Worm (Caenorhabditis elegans) whole organism, L4 larva: ENCODE data around the gene Y53G8AM.8.

Experiments
- D1046.2 ChIP-seq: fragments of 200-800 bp; sonication (Bioruptor generic); IDR thresholded peaks from 2 replicates; pipeline ENCODE4 v1.3.6; 2022; ENCODE audit warnings: missing genetic modification characterization, missing compliant biosample characterization
- F10B5.3 ChIP-seq: sonication (generic microtip); optimal IDR thresholded peaks from 2 replicates; lab custom pipeline; 2016; ENCODE audit warnings: mild to moderate bottlenecking, missing genetic modification characterization, missing compliant biosample characterization
- F37D6.2 ChIP-seq: sonication (generic microtip); optimal IDR thresholded peaks from 2 replicates; lab custom pipeline; 2016; ENCODE audit warnings: mild to moderate bottlenecking, missing genetic modification characterization, missing compliant biosample characterization
- arid-1 ChIP-seq: fragments of 200-800 bp; sonication (Bioruptor generic); conservative IDR thresholded peaks from 2 replicates; pipeline ENCODE4 v1.3.6; 2022; ENCODE audit warnings: missing genetic modification reagents, missing genetic modification characterization, missing compliant biosample characterization
- ceh-20 ChIP-seq: fragments of 200-800 bp; sonication (Bioruptor generic); IDR thresholded peaks from 2 replicates; pipeline ENCODE4 v1.3.6; 2022; ENCODE audit warnings: missing genetic modification reagents, missing genetic modification characterization, missing compliant biosample characterization
- ctbp-1 ChIP-seq: fragments of 200-800 bp; sonication (Bioruptor generic); IDR thresholded peaks from 2 replicates; pipeline ENCODE4 v1.3.6; 2022; ENCODE audit warnings: missing genetic modification reagents, missing genetic modification characterization, missing compliant biosample characterization
- daf-16 ChIP-seq, 3 experiments: sonication (generic microtip); optimal IDR thresholded peaks; 2 replicates each; lab custom pipeline; 2016 to 2017; ENCODE audit warnings: missing genetic modification characterization in 3 of 3, missing genetic modification reagents in 3 of 3, mild to moderate bottlenecking in 2 of 3, missing compliant biosample characterization in 2 of 3, missing biosample characterization in 1 of 3, moderate library complexity in 1 of 3
- daf-19 ChIP-seq: fragments of 200-800 bp; sonication (Bioruptor generic); conservative IDR thresholded peaks from 2 replicates; pipeline ENCODE4 v1.3.6; 2022; ENCODE audit warnings: missing genetic modification characterization, missing compliant biosample characterization
- dmd-6 ChIP-seq: fragments of 200-800 bp; sonication (Bioruptor generic); IDR thresholded peaks from 2 replicates; pipeline ENCODE4 v1.3.6; 2022; ENCODE audit warnings: missing genetic modification reagents, missing genetic modification characterization, missing compliant biosample characterization
- dmd-9 ChIP-seq: fragments of 200-800 bp; sonication (Bioruptor generic); IDR thresholded peaks from 2 replicates; pipeline ENCODE4 v1.3.6; 2022; ENCODE audit warnings: missing genetic modification reagents, missing genetic modification characterization, missing compliant biosample characterization
- dpl-1 ChIP-seq: fragments of 150-350 bp; optimal IDR thresholded peaks from 2 replicates; lab custom pipeline; 2014; ENCODE audit warnings: missing biosample characterization, missing genetic modification reagents, missing genetic modification characterization
- dve-1 ChIP-seq: sonication (generic microtip); optimal IDR thresholded peaks from 2 replicates; lab custom pipeline; 2017; ENCODE audit warnings: antibody characterized with exemption, mild to moderate bottlenecking, missing genetic modification characterization, missing compliant biosample characterization; ENCODE audit not compliant: insufficient read depth
- fos-1 ChIP-seq: fragments of 150-350 bp; optimal IDR thresholded peaks from 2 replicates; lab custom pipeline; 2014; ENCODE audit warnings: missing biosample characterization, missing genetic modification characterization
- hif-1 ChIP-seq, 2 experiments: sonication (generic microtip); optimal IDR thresholded peaks; 2 replicates each; lab custom pipeline; 2016 to 2017; ENCODE audit warnings: missing compliant biosample characterization in 2 of 2, missing genetic modification characterization in 2 of 2, missing genetic modification reagents in 2 of 2, missing genotype in 2 of 2, mild to moderate bottlenecking in 1 of 2
- hlh-11 ChIP-seq: fragments of 200-800 bp; sonication (Bioruptor generic); optimal IDR thresholded peaks from 2 replicates; lab custom pipeline; 2018; ENCODE audit warnings: mild to moderate bottlenecking, missing genetic modification characterization, missing compliant biosample characterization
- hlh-30 ChIP-seq: sonication (generic microtip); optimal IDR thresholded peaks from 2 replicates; lab custom pipeline; 2017; ENCODE audit warnings: antibody characterized with exemption, mild to moderate bottlenecking, missing genetic modification characterization, missing compliant biosample characterization; ENCODE audit not compliant: insufficient read depth
- hmg-1.1 ChIP-seq: fragments of 200-800 bp; sonication (Bioruptor generic); IDR thresholded peaks from 2 replicates; pipeline ENCODE4 v1.3.6; 2022; ENCODE audit warnings: missing genetic modification reagents, missing genetic modification characterization, missing compliant biosample characterization
- jun-1 ChIP-seq: fragments of 150-350 bp; optimal IDR thresholded peaks from 2 replicates; lab custom pipeline; 2014; ENCODE audit warnings: missing biosample characterization, missing genetic modification reagents, missing genetic modification characterization
- lin-38 ChIP-seq: fragments of 200-800 bp; sonication (Bioruptor generic); IDR thresholded peaks from 2 replicates; pipeline ENCODE4 v1.3.6; 2022; ENCODE audit warnings: missing genetic modification reagents, missing genetic modification characterization, missing compliant biosample characterization
- lin-39 ChIP-seq: fragments of 150-350 bp; optimal IDR thresholded peaks from 2 replicates; lab custom pipeline; 2014; ENCODE audit warnings: missing biosample characterization, missing genetic modification reagents, missing genetic modification characterization
- lsy-2 ChIP-seq, 2 experiments: fragments of 150-350 bp in 1 of 2; sonication (generic microtip) in 1 of 2; optimal IDR thresholded peaks; 2 replicates each; lab custom pipeline; 2014 to 2017; ENCODE audit warnings: missing biosample characterization in 2 of 2, missing genetic modification characterization in 2 of 2
- madf-9 ChIP-seq: fragments of 200-800 bp; sonication (Bioruptor generic); conservative IDR thresholded peaks from 2 replicates; pipeline ENCODE4 v1.3.6; 2022; ENCODE audit warnings: missing genetic modification reagents, missing genetic modification characterization, missing compliant biosample characterization
- mdl-1 ChIP-seq, 2 experiments: fragments of 150-350 bp in 1 of 2; sonication (generic microtip) in 1 of 2; optimal IDR thresholded peaks; 2 replicates each; lab custom pipeline; 2014 to 2017; ENCODE audit warnings: missing biosample characterization in 2 of 2, missing genetic modification characterization in 2 of 2
- mep-1 ChIP-seq: fragments of 150-350 bp; sonication (generic microtip); optimal IDR thresholded peaks from 3 replicates; lab custom pipeline; 2014; ENCODE audit warnings: missing biosample characterization, missing genetic modification characterization
- mes-2 ChIP-seq: sonication (generic microtip); optimal IDR thresholded peaks from 2 replicates; lab custom pipeline; 2016; ENCODE audit warnings: missing genotype, mild to moderate bottlenecking, missing genetic modification characterization, missing compliant biosample characterization; ENCODE audit not compliant: poor library complexity, severe bottlenecking
- mxl-2 ChIP-seq: fragments of 200-800 bp; sonication (Bioruptor generic); conservative IDR thresholded peaks from 2 replicates; pipeline ENCODE4 v1.3.6; 2022; ENCODE audit warnings: missing genetic modification reagents, missing genetic modification characterization, missing compliant biosample characterization
- nhr-102 ChIP-seq: sonication (generic microtip); optimal IDR thresholded peaks from 2 replicates; lab custom pipeline; 2016; ENCODE audit warnings: mild to moderate bottlenecking, missing genetic modification characterization, moderate library complexity, missing compliant biosample characterization
- nhr-11 ChIP-seq: fragments of 150-350 bp; optimal IDR thresholded peaks from 2 replicates; lab custom pipeline; 2014; ENCODE audit warnings: missing biosample characterization, missing genetic modification characterization
- nhr-111 ChIP-seq: fragments of 200-800 bp; sonication (Bioruptor generic); optimal IDR thresholded peaks from 2 replicates; lab custom pipeline; 2018; ENCODE audit warnings: mild to moderate bottlenecking, missing genetic modification characterization, missing compliant biosample characterization
- nhr-25 ChIP-seq: sonication (generic microtip); optimal IDR thresholded peaks from 2 replicates; lab custom pipeline; 2017; ENCODE audit warnings: missing genetic modification characterization, mild to moderate bottlenecking, missing compliant biosample characterization, antibody characterized with exemption, moderate library complexity, borderline replicate concordance; ENCODE audit not compliant: insufficient read depth
- nhr-28 ChIP-seq: fragments of 150-350 bp; optimal IDR thresholded peaks from 2 replicates; lab custom pipeline; 2014; ENCODE audit warnings: missing biosample characterization, missing genetic modification characterization
- nhr-42 ChIP-seq: fragments of 200-800 bp; sonication (Bioruptor generic); IDR thresholded peaks from 2 replicates; pipeline ENCODE4 v1.3.6; 2022; ENCODE audit warnings: missing genetic modification characterization, missing compliant biosample characterization
- nhr-48 ChIP-seq: sonication (generic microtip); optimal IDR thresholded peaks from 2 replicates; lab custom pipeline; 2016; ENCODE audit warnings: mild to moderate bottlenecking, missing genetic modification characterization, missing compliant biosample characterization
- nhr-76 ChIP-seq: fragments of 150-350 bp; optimal IDR thresholded peaks from 2 replicates; lab custom pipeline; 2014; ENCODE audit warnings: missing biosample characterization, missing genetic modification characterization
- pha-4 ChIP-seq, 2 experiments: fragments of 150-350 bp in 1 of 2; fragments of 200-800 bp in 1 of 2; sonication (Bioruptor generic) in 1 of 2; IDR thresholded peaks in 1 of 2; optimal IDR thresholded peaks in 1 of 2; 2 replicates each; pipeline versions ENCODE4 v1.3.6 to Lab custom; 2014 to 2022; ENCODE audit warnings: missing genetic modification characterization in 2 of 2, missing genetic modification reagents in 2 of 2, missing biosample characterization in 1 of 2, missing compliant biosample characterization in 1 of 2
- rbr-2 ChIP-seq: sonication (generic microtip); optimal IDR thresholded peaks from 2 replicates; lab custom pipeline; 2016; ENCODE audit warnings: missing genotype, missing genetic modification characterization, missing compliant biosample characterization
- set-16 ChIP-seq: fragments of 200-800 bp; sonication (Bioruptor generic); IDR thresholded peaks from 2 replicates; pipeline ENCODE4 v1.3.6; 2022; ENCODE audit warnings: missing genetic modification reagents, missing genetic modification characterization, missing compliant biosample characterization
- snpc-1.2 ChIP-seq: fragments of 200-800 bp; sonication (Bioruptor generic); IDR thresholded peaks from 2 replicates; pipeline ENCODE4 v1.3.6; 2022; ENCODE audit warnings: missing genetic modification reagents, missing genetic modification characterization, missing compliant biosample characterization
- spr-1 ChIP-seq: sonication (generic microtip); optimal IDR thresholded peaks from 2 replicates; lab custom pipeline; 2016; ENCODE audit warnings: mild to moderate bottlenecking, missing genetic modification characterization, missing compliant biosample characterization
- spr-3 ChIP-seq: fragments of 200-800 bp; sonication (Bioruptor generic); optimal IDR thresholded peaks from 2 replicates; lab custom pipeline; 2018; ENCODE audit warnings: mild to moderate bottlenecking, missing genetic modification characterization, missing compliant biosample characterization
- unc-130 ChIP-seq: sonication (generic microtip); optimal IDR thresholded peaks from 2 replicates; lab custom pipeline; 2016; ENCODE audit warnings: missing genetic modification reagents, missing genetic modification characterization, missing compliant biosample characterization
- unc-39 ChIP-seq: sonication (generic microtip); optimal IDR thresholded peaks from 2 replicates; lab custom pipeline; 2017; ENCODE audit warnings: missing biosample characterization, missing genetic modification characterization
- unc-62 ChIP-seq, 3 experiments: fragments of 150-350 bp in 1 of 3; sonication (generic microtip); optimal IDR thresholded peaks in 2 of 3; peaks in 1 of 3; 1 replicate in 1 of 3; 2 replicates in 2 of 3; lab custom pipeline; 2014 to 2017; ENCODE audit warnings: missing biosample characterization in 3 of 3, missing genetic modification characterization in 3 of 3, missing genetic modification reagents in 3 of 3, missing genotype in 1 of 3
- vab-7 ChIP-seq: fragments of 200-800 bp; sonication (Bioruptor generic); IDR thresholded peaks from 2 replicates; pipeline ENCODE4 v1.3.6; 2022; ENCODE audit warnings: missing genetic modification reagents, missing genetic modification characterization, missing compliant biosample characterization
- zip-2 ChIP-seq: fragments of 150-350 bp; optimal IDR thresholded peaks from 2 replicates; lab custom pipeline; 2014; ENCODE audit warnings: missing biosample characterization, missing genetic modification characterization

Y53G8AM.8 gene

DNA sequence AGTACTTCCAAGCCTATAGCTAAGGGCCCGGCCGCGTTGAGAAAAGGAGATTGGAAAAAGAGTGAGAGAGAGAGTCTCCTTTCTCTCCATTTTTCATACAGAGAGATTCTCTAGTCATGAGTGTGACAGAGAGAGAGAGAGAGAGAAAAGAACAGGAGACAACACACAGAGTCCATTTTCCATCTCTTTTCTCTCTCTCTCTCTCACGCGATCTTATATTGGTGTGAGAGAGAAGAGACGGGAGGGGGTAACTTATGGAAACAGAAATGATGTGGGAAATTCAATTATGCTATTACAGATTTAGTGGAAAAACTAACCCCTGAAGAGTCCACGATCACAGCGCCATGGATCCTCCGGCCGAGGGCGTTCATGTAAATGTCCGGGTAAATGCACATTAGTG is 5.4 kb downstream of the Y53G8AM.8 start:
- TF ChIP-seq nhr-11 (tag; lab: Kevin White, UChicago) (peak; percentile 28), unc-62 (GFP tag; optimal IDR thresholded peaks at IDR 0.05 in 1 of 2; lab: Kevin White, UChicago) (peak in 1 of 2 experiments; percentile 98), unc-62 (tag; optimal IDR thresholded peaks at IDR 0.05; lab: Kevin White, UChicago) (no peak), lsy-2 (tag; optimal IDR thresholded peaks at IDR 0.05; lab: Kevin White, UChicago) (peak in 1 of 2 experiments; percentile 58), mes-2 (peak; percentile 40), dve-1 (tag; lab: Kevin White, UChicago) (peak; percentile 5), hlh-11 (tag; lab: Kevin White, UChicago) (peak; percentile 37), dpl-1 (GFP tag; lab: Kevin White, UChicago) (no peak), mep-1 (tag; lab: Kevin White, UChicago) (peak; percentile 50), spr-3 (GFP tag; lab: Kevin White, UChicago) (no peak), hlh-30 (tag; lab: Kevin White, UChicago) (peak; percentile 90), vab-7 (GFP tag; lab: Robert Waterston, UW) (no peak), nhr-28 (tag; lab: Kevin White, UChicago) (peak; percentile 60), hmg-1.1 (GFP tag; lab: Robert Waterston, UW) (0 out of 2 replicates have a peak, but pooled peaks have one; percentile 25)

DNA sequence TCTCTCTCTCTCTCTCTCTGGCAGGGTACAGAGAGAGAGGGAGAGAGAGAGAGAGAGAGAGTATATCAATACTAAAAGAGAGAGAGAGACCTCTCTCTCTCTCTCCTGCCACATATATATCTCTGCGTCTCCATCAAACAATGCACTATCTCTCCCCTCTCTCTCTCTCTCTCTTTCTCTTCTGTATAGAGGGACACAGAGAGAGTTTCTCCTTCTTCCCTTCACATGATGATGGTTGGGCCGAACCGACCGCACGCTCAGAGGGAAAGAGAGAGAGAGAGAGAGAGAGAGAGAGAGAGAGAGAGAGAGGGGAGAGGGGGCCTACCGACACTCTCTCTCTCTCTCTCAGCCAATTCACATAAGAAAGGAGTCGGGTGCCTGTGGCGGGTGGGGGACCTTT is 6.8 kb downstream of the Y53G8AM.8 start:
- TF ChIP-seq nhr-48 (peak; percentile 49), D1046.2 (GFP tag; lab: Robert Waterston, UW) (no peak), rbr-2 (tag; lab: Kevin White, UChicago) (peak; percentile 50), ctbp-1 (GFP tag; lab: Robert Waterston, UW) (0 out of 2 replicates have a peak, but pooled peaks have one; percentile 36), F37D6.2 (tag; lab: Kevin White, UChicago) (peak; percentile 24), F10B5.3 (tag; lab: Kevin White, UChicago) (peak; percentile 7), daf-19 (GFP tag; lab: Robert Waterston, UW) (no peak), unc-130 (GFP tag; lab: Kevin White, UChicago) (no peak), mxl-2 (0 out of 2 replicates have a peak, but pooled peaks have one; percentile 46), nhr-111 (GFP tag; lab: Kevin White, UChicago) (no peak), nhr-25 (peak; percentile 73), hif-1 (tag; optimal IDR thresholded peaks at IDR 0.05; lab: Kevin White, UChicago) (peak in 1 of 2 experiments; percentile 31), lin-39 (tag; lab: Kevin White, UChicago) (no peak), madf-9 (0 out of 2 replicates have a peak, but pooled peaks have one; percentile 20), nhr-102 (tag; lab: Kevin White, UChicago) (peak; percentile 27), pha-4 (GFP tag; IDR thresholded peaks at IDR 0.05; lab: Robert Waterston, UW) (peak; percentile 73; the same call in 1 of the 2 replicates), pha-4 (tag; optimal IDR thresholded peaks at IDR 0.05; lab: Kevin White, UChicago) (no peak), ceh-20 (GFP tag; lab: Robert Waterston, UW) (peak; percentile 35; the same call in 1 of the 2 replicates), hmg-1.1 (GFP tag; lab: Robert Waterston, UW) (peak; percentile 68), daf-16 (GFP tag; optimal IDR thresholded peaks at IDR 0.05; lab: Kevin White, UChicago) (peak in 1 of 2 experiments; percentile 59), daf-16 (tag; optimal IDR thresholded peaks at IDR 0.05; lab: Kevin White, UChicago) (peak; percentile 23), fos-1 (tag; lab: Kevin White, UChicago) (no peak), nhr-28 (tag; lab: Kevin White, UChicago) (peak; percentile 52), spr-1 (tag; lab: Kevin White, UChicago) (peak; percentile 31), lin-38 (GFP tag; lab: Robert Waterston, UW) (peak; percentile 35), arid-1 (GFP tag; lab: Robert Waterston, UW) (no peak), set-16 (peak; percentile 95), zip-2 (tag; lab: Kevin White, UChicago) (peak; percentile 31), jun-1 (tag; lab: Kevin White, UChicago) (peak; percentile 0), dmd-6 (GFP tag; lab: Robert Waterston, UW) (peak; percentile 63), nhr-42 (GFP tag; lab: Robert Waterston, UW) (no peak), unc-39 (tag; lab: Kevin White, UChicago) (no peak), dmd-9 (GFP tag; lab: Robert Waterston, UW) (no peak), mdl-1 (tag; optimal IDR thresholded peaks at IDR 0.05; lab: Kevin White, UChicago) (peak in 1 of 2 experiments; percentile 76), snpc-1.2 (GFP tag; lab: Robert Waterston, UW) (no peak), mes-2 (peak; percentile 31), nhr-76 (tag; lab: Kevin White, UChicago) (no peak), dve-1 (tag; lab: Kevin White, UChicago) (peak; percentile 78), dpl-1 (GFP tag; lab: Kevin White, UChicago) (peak; percentile 30)
